Fruit fly (Drosophila melanogaster) whole organism, adult: Measurements from ENCODE around the gene spidey.

Source experiments
- CG11617 ChIP-seq: fragments of 200-800 bp; sonication (Bioruptor generic); optimal IDR thresholded peaks from 2 replicates; lab custom pipeline; 2017; ENCODE audit warnings: mild to moderate bottlenecking, missing biosample characterization, missing genetic modification reagents, missing genetic modification characterization
- CG1620 ChIP-seq: fragments of 200-800 bp; sonication (Bioruptor generic); optimal IDR thresholded peaks from 2 replicates; lab custom pipeline; 2016; ENCODE audit warnings: missing biosample characterization, missing genetic modification characterization
- CG33017 ChIP-seq: fragments of 200-800 bp; sonication (Bioruptor generic); optimal IDR thresholded peaks from 2 replicates; lab custom pipeline; 2018; ENCODE audit warnings: missing biosample characterization, mild to moderate bottlenecking, missing genetic modification characterization, moderate library complexity
- CG5204 ChIP-seq: fragments of 200-800 bp; sonication (Bioruptor generic); optimal IDR thresholded peaks from 2 replicates; lab custom pipeline; 2016; ENCODE audit warnings: missing biosample characterization, missing genetic modification characterization
- CG7045 ChIP-seq: fragments of 200-800 bp; sonication (Bioruptor generic); optimal IDR thresholded peaks from 2 replicates; lab custom pipeline; 2017; ENCODE audit warnings: missing biosample characterization, mild to moderate bottlenecking, missing genetic modification characterization
- Crg-1 ChIP-seq: fragments of 200-800 bp; sonication (Bioruptor generic); optimal IDR thresholded peaks from 2 replicates; lab custom pipeline; 2016; ENCODE audit warnings: missing biosample characterization, missing genetic modification characterization
- Hr96 ChIP-seq: fragments of 200-800 bp; sonication (Bioruptor generic); optimal IDR thresholded peaks from 2 replicates; lab custom pipeline; 2016; ENCODE audit warnings: missing biosample characterization, missing genetic modification characterization
- ovo ChIP-seq: fragments of 200-800 bp; sonication (Bioruptor generic); optimal IDR thresholded peaks from 2 replicates; lab custom pipeline; 2016; ENCODE audit warnings: missing biosample characterization, missing genetic modification characterization
- tj ChIP-seq: fragments of 200-800 bp; sonication (Bioruptor generic); optimal IDR thresholded peaks from 3 replicates; lab custom pipeline; 2017; ENCODE audit warnings: missing biosample characterization, mild to moderate bottlenecking, missing genetic modification characterization, moderate library complexity

dm6 chrX:7944151-7944713, 35.5 kb downstream of the spidey start:
- TF ChIP-seq CG7045 (GFP tag; lab: Kevin White, UChicago), result no peak
- no peak for TF ChIP-seq tj
- TF ChIP-seq CG33017 (tag; lab: Kevin White, UChicago), result no peak
- TF ChIP-seq Crg-1 (GFP tag; lab: Kevin White, UChicago), result no peak
- TF ChIP-seq CG11617 (GFP tag; lab: Kevin White, UChicago), result no peak
- TF ChIP-seq CG5204 (GFP tag; lab: Kevin White, UChicago), result no peak
- no peak for TF ChIP-seq CG1620 (GFP tag; lab: Kevin White, UChicago)
- no peak for TF ChIP-seq Hr96 (GFP tag; lab: Kevin White, UChicago)
- TF ChIP-seq ovo (GFP tag; lab: Kevin White, UChicago), result no peak
